Fruit fly (Drosophila melanogaster): ENCODE measurements around the gene sgl.
A peak's percentile ranks its signal among the peaks of the same experiment; 100 is the strongest.

sgl gene

dm6 chr3L:6988942-6989569 lies 24.5 kb upstream of the sgl start (continued):
- TF ChIP-seq CG30020 (tag; optimal IDR thresholded peaks at IDR 0.05) (peak; percentile 75), crp (GFP tag; optimal IDR thresholded peaks at IDR 0.05) (peak in 1 of 2 experiments; percentile 45), NFAT (GFP tag; IDR thresholded peaks at IDR 0.05) (peak; percentile 53), cas (GFP tag; IDR thresholded peaks at IDR 0.05) (no peak), ssp (GFP tag; IDR thresholded peaks at IDR 0.05) (peak; percentile 79; the same call in 1 of the 2 replicates), Dp (GFP tag; optimal IDR thresholded peaks at IDR 0.05) (no peak), CG11398 (GFP tag; optimal IDR thresholded peaks at IDR 0.05) (no peak), CG16813 (GFP tag; IDR thresholded peaks at IDR 0.05; ENCODE audit: partially characterized antibody) (no peak), dati (GFP tag; IDR thresholded peaks at IDR 0.05) (0 out of 2 replicates have a peak, but pooled peaks have one; percentile 29), insv (GFP tag; optimal IDR thresholded peaks at IDR 0.05) (peak in 1 of 2 experiments; percentile 41), slbo (GFP tag; IDR thresholded peaks at IDR 0.05) (peak; percentile 80), br (optimal IDR thresholded peaks at IDR 0.05) (no peak), CrebB (tag; optimal IDR thresholded peaks at IDR 0.05) (no peak), Bdp1 (GFP tag; optimal IDR thresholded peaks at IDR 0.05) (no peak), CG13624 (GFP tag; optimal IDR thresholded peaks at IDR 0.05) (peak; percentile 78), B-H1 (GFP tag; IDR thresholded peaks at IDR 0.05) (peak; percentile 68), Tbp (GFP tag; optimal IDR thresholded peaks at IDR 0.05) (no peak), CG17612 (GFP tag; IDR thresholded peaks at IDR 0.05) (peak; percentile 52; the same call in 1 of the 2 replicates), ro (GFP tag; IDR thresholded peaks at IDR 0.05) (peak; percentile 76), HmgD (GFP tag; optimal IDR thresholded peaks at IDR 0.05) (no peak), gsb (GFP tag; IDR thresholded peaks at IDR 0.05) (peak; percentile 66; the same call in 1 of the 2 replicates), CG7556 (GFP tag; optimal IDR thresholded peaks at IDR 0.05) (peak; percentile 98), sens (GFP tag) (peak; percentile 90), CG14014 (GFP tag; IDR thresholded peaks at IDR 0.05) (peak; percentile 51; the same call in 1 of the 2 replicates), wdn (GFP tag; IDR thresholded peaks at IDR 0.05) (peak; percentile 62; the same call in 1 of the 2 replicates), C15 (GFP tag; IDR thresholded peaks at IDR 0.05) (peak; percentile 69; the same call in 1 of the 3 replicates), CG3838 (GFP tag; optimal IDR thresholded peaks at IDR 0.05) (no peak), CG2678 (tag; optimal IDR thresholded peaks at IDR 0.05) (peak; percentile 98), CG18011 (GFP tag; optimal IDR thresholded peaks at IDR 0.05) (peak; percentile 60), CG32772 (GFP tag; IDR thresholded peaks at IDR 0.05) (peak; percentile 79), abd-A (tag; optimal IDR thresholded peaks at IDR 0.05) (peak; percentile 20), salm (tag; optimal IDR thresholded peaks at IDR 0.05) (peak; percentile 65), disco-r (GFP tag; optimal IDR thresholded peaks at IDR 0.05) (no peak), CG7928 (GFP tag; optimal IDR thresholded peaks at IDR 0.05) (peak; percentile 61), CG13123 (GFP tag; optimal IDR thresholded peaks at IDR 0.05) (peak; percentile 64), tup (GFP tag; optimal IDR thresholded peaks at IDR 0.05) (peak; percentile 2), CG2202 (tag; optimal IDR thresholded peaks at IDR 0.05) (peak; percentile 58), Rfx (GFP tag; IDR thresholded peaks at IDR 0.05) (peak; percentile 90), Fer2 (tag; optimal IDR thresholded peaks at IDR 0.05) (peak; percentile 68), CG9797 (GFP tag; optimal IDR thresholded peaks at IDR 0.05) (peak; percentile 25), Mes4 (GFP tag; optimal IDR thresholded peaks at IDR 0.05) (peak; percentile 25), pan (optimal IDR thresholded peaks at IDR 0.05) (no peak), pan (GFP tag; optimal IDR thresholded peaks at IDR 0.05 in 1 of 2, IDR thresholded peaks at IDR 0.05 in 1 of 2) (peak in 1 of 2 experiments; percentile 85), chif (GFP tag; optimal IDR thresholded peaks at IDR 0.05) (peak; percentile 42 to 53), CG14710 (tag; optimal IDR thresholded peaks at IDR 0.05) (peak; percentile 97), CG10147 (GFP tag; optimal IDR thresholded peaks at IDR 0.05) (peak; percentile 97), bcd (GFP tag; optimal IDR thresholded peaks at IDR 0.05) (peak; percentile 96), shn (GFP tag; optimal IDR thresholded peaks at IDR 0.05) (peak; percentile 15), Camta (GFP tag; optimal IDR thresholded peaks at IDR 0.05) (peak; percentile 79), CG3407 (GFP tag; optimal IDR thresholded peaks at IDR 0.05) (peak; percentile 84), cwo (GFP tag; optimal IDR thresholded peaks at IDR 0.05) (peak; percentile 88)

All from whole organism, embryonic.